Worm (Caenorhabditis elegans) whole organism, young adult: ENCODE measurements around the gene ntl-9.

ENCODE experiments used
- B0035.1 ChIP-seq: sonication (generic microtip); optimal IDR thresholded peaks from 2 replicates; lab custom pipeline; 2016; ENCODE audit warnings: missing genetic modification characterization, mild to moderate bottlenecking, missing compliant biosample characterization, missing genotype, missing genetic modification reagents
- B0261.1 ChIP-seq: sonication (generic microtip); optimal IDR thresholded peaks from 2 replicates; lab custom pipeline; 2016; ENCODE audit warnings: mild to moderate bottlenecking, missing genetic modification characterization, moderate library complexity, missing compliant biosample characterization
- C17E4.6 ChIP-seq: fragments of 200-800 bp; sonication (Bioruptor generic); IDR thresholded peaks from 2 replicates; pipeline ENCODE4 v1.3.6; 2022; ENCODE audit warnings: missing genetic modification reagents, missing genetic modification characterization, missing compliant biosample characterization
- F52B5.7 ChIP-seq: sonication (generic microtip); optimal IDR thresholded peaks from 2 replicates; lab custom pipeline; 2016; ENCODE audit warnings: mild to moderate bottlenecking, missing genetic modification characterization, missing compliant biosample characterization
- F57A8.1 ChIP-seq: fragments of 200-800 bp; sonication (Bioruptor generic); optimal IDR thresholded peaks from 2 replicates; lab custom pipeline; 2018; ENCODE audit warnings: mild to moderate bottlenecking, missing genetic modification characterization, moderate library complexity, missing compliant biosample characterization
- F57C9.4 ChIP-seq: sonication (generic microtip); optimal IDR thresholded peaks from 2 replicates; lab custom pipeline; 2017; ENCODE audit warnings: mild to moderate bottlenecking, missing genetic modification characterization, missing compliant biosample characterization
- K12H6.12 ChIP-seq: fragments of 200-800 bp; sonication (Bioruptor generic); optimal IDR thresholded peaks from 2 replicates; lab custom pipeline; 2018; ENCODE audit warnings: mild to moderate bottlenecking, missing genetic modification characterization, missing compliant biosample characterization
- aptf-2 ChIP-seq: fragments of 200-800 bp; sonication (Bioruptor generic); conservative IDR thresholded peaks from 2 replicates; pipeline ENCODE4 v1.3.6; 2022; ENCODE audit warnings: missing genetic modification reagents, missing genetic modification characterization, missing compliant biosample characterization
- atf-7 ChIP-seq: sonication (generic microtip); optimal IDR thresholded peaks from 2 replicates; lab custom pipeline; 2017; ENCODE audit warnings: mild to moderate bottlenecking, missing genetic modification characterization, missing compliant biosample characterization
- attf-3 ChIP-seq: fragments of 200-800 bp; sonication (Bioruptor generic); conservative IDR thresholded peaks from 2 replicates; pipeline ENCODE4 v1.3.6; 2022; ENCODE audit warnings: missing genetic modification reagents, missing genetic modification characterization, missing compliant biosample characterization
- attf-5 ChIP-seq: fragments of 200-800 bp; sonication (Bioruptor generic); optimal IDR thresholded peaks from 2 replicates; lab custom pipeline; 2018; ENCODE audit warnings: mild to moderate bottlenecking, missing genetic modification characterization, missing compliant biosample characterization
- attf-6 ChIP-seq: fragments of 200-800 bp; sonication (Bioruptor generic); IDR thresholded peaks from 2 replicates; pipeline ENCODE4 v1.3.6; 2022; ENCODE audit warnings: missing genetic modification reagents, missing genetic modification characterization, missing compliant biosample characterization
- ccch-3 ChIP-seq: fragments of 200-800 bp; sonication (Bioruptor generic); optimal IDR thresholded peaks from 2 replicates; lab custom pipeline; 2018; ENCODE audit warnings: mild to moderate bottlenecking, missing genetic modification characterization, missing compliant biosample characterization
- cebp-2 ChIP-seq: fragments of 200-800 bp; sonication (Bioruptor generic); IDR thresholded peaks from 2 replicates; pipeline ENCODE4 v1.3.6; 2022; ENCODE audit warnings: missing genetic modification characterization, missing compliant biosample characterization
- ceh-100 ChIP-seq: fragments of 200-800 bp; sonication (Bioruptor generic); IDR thresholded peaks from 2 replicates; pipeline ENCODE4 v1.3.6; 2022; ENCODE audit warnings: missing genetic modification reagents, missing genetic modification characterization, missing compliant biosample characterization
- ceh-27 ChIP-seq: fragments of 200-800 bp; sonication (Bioruptor generic); optimal IDR thresholded peaks from 2 replicates; lab custom pipeline; 2018; ENCODE audit warnings: mild to moderate bottlenecking, missing genetic modification characterization, moderate library complexity, missing compliant biosample characterization
- ceh-40 ChIP-seq: fragments of 200-800 bp; sonication (Bioruptor generic); IDR thresholded peaks from 2 replicates; pipeline ENCODE4 v1.3.6; 2022; ENCODE audit warnings: missing genetic modification characterization, missing compliant biosample characterization
- ceh-58 ChIP-seq: fragments of 200-800 bp; sonication (Bioruptor generic); IDR thresholded peaks from 2 replicates; pipeline ENCODE4 v1.3.6; 2022; ENCODE audit warnings: missing genetic modification characterization, missing compliant biosample characterization
- ceh-91 ChIP-seq: fragments of 200-800 bp; sonication (Bioruptor generic); IDR thresholded peaks from 2 replicates; pipeline ENCODE4 v1.3.6; 2022; ENCODE audit warnings: missing genetic modification reagents, missing genetic modification characterization, missing compliant biosample characterization
- chd-7 ChIP-seq: sonication (generic microtip); optimal IDR thresholded peaks from 2 replicates; lab custom pipeline; 2016; ENCODE audit warnings: mild to moderate bottlenecking, missing genetic modification characterization, moderate library complexity, missing compliant biosample characterization
- die-1 ChIP-seq: sonication (generic microtip); optimal IDR thresholded peaks from 2 replicates; lab custom pipeline; 2016; ENCODE audit warnings: missing genotype, mild to moderate bottlenecking, missing genetic modification characterization, missing compliant biosample characterization
- efl-1 ChIP-seq: fragments of 150-350 bp; optimal IDR thresholded peaks from 2 replicates; lab custom pipeline; 2014; ENCODE audit warnings: missing biosample characterization, missing genetic modification reagents, missing genetic modification characterization
- ekl-4 ChIP-seq: fragments of 200-800 bp; sonication (Bioruptor generic); IDR thresholded peaks from 2 replicates; pipeline ENCODE4 v1.3.6; 2022; ENCODE audit warnings: missing genetic modification reagents, missing genetic modification characterization, missing compliant biosample characterization
- ets-4 ChIP-seq: fragments of 200-800 bp; sonication (Bioruptor generic); optimal IDR thresholded peaks from 2 replicates; lab custom pipeline; 2018; ENCODE audit warnings: mild to moderate bottlenecking, missing genetic modification characterization, missing compliant biosample characterization
- fkh-3 ChIP-seq: sonication (generic microtip); optimal IDR thresholded peaks from 2 replicates; lab custom pipeline; 2016; ENCODE audit warnings: mild to moderate bottlenecking, missing genetic modification characterization, missing compliant biosample characterization
- gei-17 ChIP-seq: fragments of 200-800 bp; sonication (Bioruptor generic); optimal IDR thresholded peaks from 2 replicates; lab custom pipeline; 2018; ENCODE audit warnings: mild to moderate bottlenecking, missing genetic modification characterization, missing compliant biosample characterization
- hrde-1 ChIP-seq: sonication (generic microtip); optimal IDR thresholded peaks from 2 replicates; lab custom pipeline; 2016; ENCODE audit warnings: missing genetic modification characterization, mild to moderate bottlenecking, missing compliant biosample characterization, moderate library complexity, missing genotype, missing genetic modification reagents, borderline replicate concordance
- let-526 ChIP-seq: fragments of 200-800 bp; sonication (Bioruptor generic); IDR thresholded peaks from 2 replicates; pipeline ENCODE4 v1.3.6; 2022; ENCODE audit warnings: missing genetic modification reagents, missing genetic modification characterization, missing compliant biosample characterization
- lin-26 ChIP-seq: fragments of 200-800 bp; sonication (Bioruptor generic); IDR thresholded peaks from 2 replicates; pipeline ENCODE4 v1.3.6; 2022; ENCODE audit warnings: missing genetic modification reagents, missing genetic modification characterization, missing compliant biosample characterization
- lsy-27 ChIP-seq: sonication (generic microtip); optimal IDR thresholded peaks from 2 replicates; lab custom pipeline; 2017; ENCODE audit warnings: missing genetic modification characterization, mild to moderate bottlenecking, missing compliant biosample characterization, antibody characterized with exemption, missing genotype, borderline replicate concordance; ENCODE audit not compliant: insufficient read depth
- madf-8 ChIP-seq: fragments of 200-800 bp; sonication (Bioruptor generic); conservative IDR thresholded peaks from 2 replicates; pipeline ENCODE4 v1.3.6; 2022; ENCODE audit warnings: missing genetic modification reagents, missing genetic modification characterization, missing compliant biosample characterization
- nfya-2 ChIP-seq: fragments of 200-800 bp; sonication (Bioruptor generic); IDR thresholded peaks from 2 replicates; pipeline ENCODE4 v1.3.6; 2022; ENCODE audit warnings: missing genetic modification reagents, missing genetic modification characterization, missing compliant biosample characterization
- nhr-120 ChIP-seq: fragments of 200-800 bp; sonication (Bioruptor generic); IDR thresholded peaks from 2 replicates; pipeline ENCODE4 v1.3.6; 2022; ENCODE audit warnings: missing genetic modification characterization, missing compliant biosample characterization
- nhr-80 ChIP-seq: sonication (generic microtip); optimal IDR thresholded peaks from 2 replicates; lab custom pipeline; 2016; ENCODE audit warnings: missing genetic modification characterization, missing compliant biosample characterization
- pha-4 ChIP-seq: fragments of 150-350 bp; sonication (generic microtip); optimal IDR thresholded peaks from 2 replicates; lab custom pipeline; 2014; ENCODE audit warnings: missing biosample characterization, missing genetic modification reagents, missing genetic modification characterization
- rcor-1 ChIP-seq: fragments of 200-800 bp; sonication (Bioruptor generic); IDR thresholded peaks from 2 replicates; pipeline ENCODE4 v1.3.6; 2022; ENCODE audit warnings: missing genetic modification reagents, missing genetic modification characterization, missing compliant biosample characterization
- repo-1 ChIP-seq: sonication (generic microtip); optimal IDR thresholded peaks from 2 replicates; lab custom pipeline; 2017; ENCODE audit warnings: mild to moderate bottlenecking, missing genetic modification characterization, missing compliant biosample characterization
- sdz-38 ChIP-seq: sonication (generic microtip); optimal IDR thresholded peaks from 2 replicates; lab custom pipeline; 2016; ENCODE audit warnings: missing genotype, missing genetic modification characterization, missing compliant biosample characterization
- snpc-3.4 ChIP-seq: sonication (generic microtip); optimal IDR thresholded peaks from 2 replicates; lab custom pipeline; 2017; ENCODE audit warnings: missing genetic modification characterization, mild to moderate bottlenecking, missing compliant biosample characterization, antibody characterized with exemption, moderate library complexity, missing genotype, missing genetic modification reagents
- tbp1 ChIP-seq: fragments of 200-800 bp; sonication (Bioruptor generic); optimal IDR thresholded peaks from 2 replicates; lab custom pipeline; 2018; ENCODE audit warnings: mild to moderate bottlenecking, missing genetic modification characterization, missing compliant biosample characterization
- tbx-9 ChIP-seq: sonication (generic microtip); optimal IDR thresholded peaks from 2 replicates; lab custom pipeline; 2016; ENCODE audit warnings: borderline replicate concordance, missing genetic modification characterization, inconsistent platforms, missing compliant biosample characterization
- tlf-1 ChIP-seq: fragments of 200-800 bp; sonication (Bioruptor generic); optimal IDR thresholded peaks from 2 replicates; lab custom pipeline; 2018; ENCODE audit warnings: mild to moderate bottlenecking, missing genetic modification characterization, missing compliant biosample characterization
- unc-130 ChIP-seq: sonication (generic microtip); optimal IDR thresholded peaks from 2 replicates; lab custom pipeline; 2016; ENCODE audit warnings: missing genetic modification reagents, missing genetic modification characterization, missing compliant biosample characterization
- zfh-2 ChIP-seq: fragments of 200-800 bp; sonication (Bioruptor generic); conservative IDR thresholded peaks from 2 replicates; pipeline ENCODE4 v1.3.6; 2022; ENCODE audit warnings: missing genetic modification reagents, missing genetic modification characterization, missing compliant biosample characterization
- ztf-18 ChIP-seq: sonication (generic microtip); optimal IDR thresholded peaks from 2 replicates; lab custom pipeline; 2016; ENCODE audit warnings: missing genotype, mild to moderate bottlenecking, missing genetic modification characterization, missing compliant biosample characterization
- ztf-22 ChIP-seq: fragments of 200-800 bp; sonication (Bioruptor generic); optimal IDR thresholded peaks from 2 replicates; lab custom pipeline; 2018; ENCODE audit warnings: mild to moderate bottlenecking, missing genetic modification characterization, moderate library complexity, missing compliant biosample characterization
- ztf-25 ChIP-seq: fragments of 200-800 bp; sonication (Bioruptor generic); IDR thresholded peaks from 2 replicates; pipeline ENCODE4 v1.3.6; 2022; ENCODE audit warnings: missing genetic modification reagents, missing genetic modification characterization, missing compliant biosample characterization
- ztf-26 ChIP-seq: sonication (generic microtip); optimal IDR thresholded peaks from 2 replicates; lab custom pipeline; 2017; ENCODE audit warnings: missing genetic modification characterization, missing compliant biosample characterization
- ztf-3 ChIP-seq: fragments of 200-800 bp; sonication (Bioruptor generic); optimal IDR thresholded peaks from 2 replicates; lab custom pipeline; 2018; ENCODE audit warnings: mild to moderate bottlenecking, missing genetic modification characterization, missing compliant biosample characterization
- ztf-6 ChIP-seq: fragments of 200-800 bp; sonication (Bioruptor generic); IDR thresholded peaks from 2 replicates; pipeline ENCODE4 v1.3.6; 2022; ENCODE audit warnings: missing genetic modification reagents, missing genetic modification characterization, missing compliant biosample characterization

ntl-9 gene

ce11 chrIII:4947352-4947751 is 3.0 kb downstream of the ntl-9 start (continued):
- peak; percentile 48; the same call in 1 of the 2 replicates for TF ChIP-seq lin-26 (GFP tag; lab: Robert Waterston, UW)
- TF ChIP-seq zfh-2 = peak; percentile 87
- TF ChIP-seq lsy-27 (tag; lab: Kevin White, UChicago) = no peak
- no peak for TF ChIP-seq die-1 (tag; lab: Kevin White, UChicago)
- no peak for TF ChIP-seq ztf-25 (GFP tag; lab: Robert Waterston, UW)
- TF ChIP-seq nhr-80 (tag; lab: Kevin White, UChicago) = no peak
- TF ChIP-seq gei-17 (GFP tag; lab: Kevin White, UChicago) = no peak
- TF ChIP-seq C17E4.6 (GFP tag; lab: Robert Waterston, UW) = 0 out of 2 replicates have a peak, but pooled peaks have one; percentile 20
- no peak for TF ChIP-seq nhr-120 (GFP tag; lab: Robert Waterston, UW)
- no peak for TF ChIP-seq ztf-18 (tag; lab: Kevin White, UChicago)
- no peak for TF ChIP-seq tbx-9 (tag; lab: Kevin White, UChicago)
- no peak for TF ChIP-seq K12H6.12
- peak; percentile 50 for TF ChIP-seq ceh-100 (GFP tag; lab: Robert Waterston, UW)
- no peak for TF ChIP-seq B0261.1 (tag; lab: Kevin White, UChicago)
- TF ChIP-seq let-526 (GFP tag; lab: Robert Waterston, UW) = no peak
- no peak for TF ChIP-seq ztf-3
- 0 out of 2 replicates have a peak, but pooled peaks have one; percentile 15 for TF ChIP-seq rcor-1 (GFP tag; lab: Robert Waterston, UW)
- no peak for TF ChIP-seq attf-5 (GFP tag; lab: Kevin White, UChicago)
- TF ChIP-seq B0035.1 = no peak
- no peak for TF ChIP-seq repo-1 (tag; lab: Kevin White, UChicago)
- no peak for TF ChIP-seq tlf-1 (GFP tag; lab: Kevin White, UChicago)
- no peak for TF ChIP-seq ztf-22
- no peak for TF ChIP-seq F57A8.1 (GFP tag; lab: Kevin White, UChicago)
- TF ChIP-seq sdz-38 = no peak
- TF ChIP-seq ceh-40 (GFP tag; lab: Robert Waterston, UW) = no peak
- TF ChIP-seq aptf-2 (GFP tag; lab: Robert Waterston, UW) = no peak
- TF ChIP-seq efl-1 (GFP tag; lab: Kevin White, UChicago) = no peak
- TF ChIP-seq F52B5.7 (tag; lab: Kevin White, UChicago) = no peak
- TF ChIP-seq tbp1 (GFP tag; lab: Kevin White, UChicago) = no peak
- TF ChIP-seq ceh-91 (GFP tag; lab: Robert Waterston, UW) = no peak
- no peak for TF ChIP-seq attf-3
- no peak for TF ChIP-seq ccch-3 (GFP tag; lab: Kevin White, UChicago)
- no peak for TF ChIP-seq nfya-2
- peak; percentile 20 for TF ChIP-seq fkh-3 (tag; lab: Kevin White, UChicago)
- no peak for TF ChIP-seq unc-130 (GFP tag; lab: Kevin White, UChicago)
- TF ChIP-seq snpc-3.4 (tag; lab: Kevin White, UChicago) = no peak
- TF ChIP-seq ets-4 = no peak
- no peak for TF ChIP-seq ceh-27 (GFP tag; lab: Kevin White, UChicago)
- no peak for TF ChIP-seq madf-8 (GFP tag; lab: Robert Waterston, UW)
- no peak for TF ChIP-seq hrde-1 (tag; lab: Kevin White, UChicago)
- peak; percentile 11; the same call in 1 of the 2 replicates for TF ChIP-seq ztf-6
- no peak for TF ChIP-seq pha-4
- TF ChIP-seq cebp-2 (GFP tag; lab: Robert Waterston, UW) = no peak
- TF ChIP-seq F57C9.4 (tag; lab: Kevin White, UChicago) = no peak
- no peak for TF ChIP-seq ztf-26 (tag; lab: Kevin White, UChicago)
- no peak for TF ChIP-seq ceh-58
- no peak for TF ChIP-seq atf-7 (tag; lab: Kevin White, UChicago)
- no peak for TF ChIP-seq ekl-4 (GFP tag; lab: Robert Waterston, UW)
- peak; percentile 56 for TF ChIP-seq chd-7
- TF ChIP-seq attf-6 (GFP tag; lab: Robert Waterston, UW) = no peak
